Worm (Caenorhabditis elegans) whole organism, mixed stage, embryonic: ENCODE measurements around the gene erfa-3.
"Not testable (repeated sequence)": the region's sequence is repeated elsewhere in the genome, so short reads cannot be mapped to it uniquely, and the experiment has no call there.

Source experiments
- ceh-83 ChIP-seq: fragments of 200-800 bp; sonication (Bioruptor generic); optimal IDR thresholded peaks from 2 replicates; lab custom pipeline; 2018; ENCODE audit warnings: mild to moderate bottlenecking, missing genetic modification characterization, missing compliant biosample characterization
- drap-1 ChIP-seq: fragments of 200-800 bp; sonication (Bioruptor generic); optimal IDR thresholded peaks from 3 replicates; lab custom pipeline; 2018; ENCODE audit warnings: mild to moderate bottlenecking, missing genetic modification characterization, missing compliant biosample characterization
- hlh-1 ChIP-seq: fragments of 150-350 bp; optimal IDR thresholded peaks from 2 replicates; lab custom pipeline; 2014; ENCODE audit warnings: missing biosample characterization, missing genetic modification reagents, missing genetic modification characterization
- lsy-2 ChIP-seq: fragments of 150-350 bp; optimal IDR thresholded peaks from 2 replicates; lab custom pipeline; 2014; ENCODE audit warnings: missing biosample characterization, missing genetic modification characterization
- nhr-12 ChIP-seq: fragments of 150-350 bp; optimal IDR thresholded peaks from 2 replicates; lab custom pipeline; 2014; ENCODE audit warnings: missing biosample characterization, missing genetic modification characterization
- nhr-237 ChIP-seq: fragments of 150-350 bp; optimal IDR thresholded peaks from 2 replicates; lab custom pipeline; 2014; ENCODE audit warnings: missing biosample characterization, missing genetic modification characterization
- pha-4 ChIP-seq: fragments of 150-350 bp; optimal IDR thresholded peaks from 2 replicates; lab custom pipeline; 2018; ENCODE audit warnings: missing biosample characterization, missing genetic modification reagents, missing genetic modification characterization
- snpc-4 ChIP-seq: fragments of 150-350 bp; optimal IDR thresholded peaks from 2 replicates; lab custom pipeline; 2014; ENCODE audit warnings: missing biosample characterization, missing genetic modification characterization
- sptf-1 ChIP-seq: sonication (generic microtip); optimal IDR thresholded peaks from 2 replicates; lab custom pipeline; 2017; ENCODE audit warnings: mild to moderate bottlenecking, missing genetic modification characterization, moderate library complexity, missing compliant biosample characterization
- unc-62 ChIP-seq: fragments of 150-350 bp; optimal IDR thresholded peaks from 2 replicates; lab custom pipeline; 2014; ENCODE audit warnings: missing biosample characterization, missing genetic modification reagents, missing genetic modification characterization
- ztf-11 ChIP-seq: fragments of 150-350 bp; optimal IDR thresholded peaks from 2 replicates; lab custom pipeline; 2014; ENCODE audit warnings: missing biosample characterization, missing genetic modification characterization

DNA sequence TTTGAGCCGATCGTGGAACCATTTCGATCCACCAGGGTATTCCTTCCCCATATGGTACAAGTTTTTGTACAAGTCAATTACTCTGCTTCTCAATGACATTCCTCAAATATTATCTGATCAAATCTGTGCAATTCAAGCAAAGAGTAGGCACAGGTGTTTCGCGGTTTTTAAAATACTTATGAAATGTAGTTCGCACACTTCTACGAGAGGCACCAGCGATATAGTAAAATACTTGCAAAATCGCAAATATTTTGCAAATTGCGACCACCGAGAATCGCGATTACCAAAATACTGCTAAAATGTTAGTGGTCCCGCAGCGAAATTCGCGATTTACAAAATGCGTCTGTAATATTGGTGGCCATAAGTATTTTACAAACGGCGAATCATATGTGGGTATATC, 3.2 kb downstream of the erfa-3 start, which contains the start of gene Y42A5A.5:
- TF ChIP-seq ceh-83 (GFP tag; lab: Kevin White, UChicago); drap-1 (GFP tag; lab: Kevin White, UChicago); nhr-12 (tag; lab: Kevin White, UChicago); lsy-2; pha-4 (tag; lab: Kevin White, UChicago); snpc-4 (tag; lab: Kevin White, UChicago); hlh-1; nhr-237 (tag; lab: Kevin White, UChicago); sptf-1; unc-62 (GFP tag; lab: Kevin White, UChicago); ztf-11: not testable (repeated sequence)
